Worm (Caenorhabditis elegans) whole organism, young adult: Measurements from ENCODE around the gene ant-1.4.

ENCODE experiments used
- B0019.2 ChIP-seq: fragments of 200-800 bp; sonication (Bioruptor generic); conservative IDR thresholded peaks from 2 replicates; pipeline ENCODE4 v1.3.6; 2022; ENCODE audit warnings: missing genetic modification reagents, missing genetic modification characterization, missing compliant biosample characterization
- C06A6.2 ChIP-seq: fragments of 200-800 bp; sonication (Bioruptor generic); conservative IDR thresholded peaks from 2 replicates; pipeline ENCODE4 v1.3.6; 2022; ENCODE audit warnings: missing genetic modification characterization, missing compliant biosample characterization
- C17E4.6 ChIP-seq: fragments of 200-800 bp; sonication (Bioruptor generic); IDR thresholded peaks from 2 replicates; pipeline ENCODE4 v1.3.6; 2022; ENCODE audit warnings: missing genetic modification reagents, missing genetic modification characterization, missing compliant biosample characterization
- F23B12.7 ChIP-seq: sonication (generic microtip); optimal IDR thresholded peaks from 2 replicates; lab custom pipeline; 2017; ENCODE audit warnings: missing genetic modification characterization, mild to moderate bottlenecking, missing compliant biosample characterization, antibody characterized with exemption, moderate library complexity; ENCODE audit not compliant: insufficient read depth
- F49E8.2 ChIP-seq: sonication (generic microtip); optimal IDR thresholded peaks from 3 replicates; lab custom pipeline; 2017; ENCODE audit warnings: missing genetic modification characterization, mild to moderate bottlenecking, missing compliant biosample characterization, antibody characterized with exemption, moderate library complexity; ENCODE audit not compliant: insufficient read depth
- F52B5.7 ChIP-seq: sonication (generic microtip); optimal IDR thresholded peaks from 2 replicates; lab custom pipeline; 2016; ENCODE audit warnings: mild to moderate bottlenecking, missing genetic modification characterization, missing compliant biosample characterization
- F57A8.1 ChIP-seq: fragments of 200-800 bp; sonication (Bioruptor generic); optimal IDR thresholded peaks from 2 replicates; lab custom pipeline; 2018; ENCODE audit warnings: mild to moderate bottlenecking, missing genetic modification characterization, moderate library complexity, missing compliant biosample characterization
- K11D2.4 ChIP-seq: fragments of 200-800 bp; sonication (Bioruptor generic); IDR thresholded peaks from 2 replicates; pipeline ENCODE4 v1.3.6; 2022; ENCODE audit warnings: missing genetic modification reagents, missing genetic modification characterization, missing compliant biosample characterization
- T26A5.8 ChIP-seq: sonication (generic microtip); optimal IDR thresholded peaks from 2 replicates; lab custom pipeline; 2016; ENCODE audit warnings: missing genetic modification characterization, missing compliant biosample characterization
- Y53G8AR.9 ChIP-seq: fragments of 200-800 bp; sonication (Bioruptor generic); conservative IDR thresholded peaks from 2 replicates; pipeline ENCODE4 v1.3.6; 2022; ENCODE audit warnings: missing genetic modification reagents, missing genetic modification characterization, missing compliant biosample characterization
- akir-1 ChIP-seq: fragments of 200-800 bp; sonication (Bioruptor generic); optimal IDR thresholded peaks from 2 replicates; lab custom pipeline; 2018; ENCODE audit warnings: mild to moderate bottlenecking, missing genetic modification characterization, moderate library complexity, missing compliant biosample characterization
- ama-1 ChIP-seq, 3 experiments: fragments of 150-350 bp in 1 of 3; sonication (generic microtip) in 2 of 3; optimal IDR thresholded peaks; 2 replicates each; lab custom pipeline; 2014 to 2018; ENCODE audit warnings: missing biosample characterization in 2 of 3, missing genetic modification characterization in 2 of 3, missing genetic modification reagents in 2 of 3
- atf-7 ChIP-seq: sonication (generic microtip); optimal IDR thresholded peaks from 2 replicates; lab custom pipeline; 2017; ENCODE audit warnings: mild to moderate bottlenecking, missing genetic modification characterization, missing compliant biosample characterization
- attf-6 ChIP-seq: fragments of 200-800 bp; sonication (Bioruptor generic); IDR thresholded peaks from 2 replicates; pipeline ENCODE4 v1.3.6; 2022; ENCODE audit warnings: missing genetic modification reagents, missing genetic modification characterization, missing compliant biosample characterization
- cebp-1 ChIP-seq, 2 experiments: fragments of 200-800 bp in 1 of 2; sonication (Bioruptor generic) in 1 of 2; sonication (generic microtip) in 1 of 2; IDR thresholded peaks in 1 of 2; optimal IDR thresholded peaks in 1 of 2; 2 replicates each; pipeline versions ENCODE4 v1.3.6 to Lab custom; 2017 to 2022; ENCODE audit warnings: missing compliant biosample characterization in 2 of 2, missing genetic modification characterization in 2 of 2, mild to moderate bottlenecking in 1 of 2, missing genetic modification reagents in 1 of 2, moderate library complexity in 1 of 2
- chd-7 ChIP-seq: sonication (generic microtip); optimal IDR thresholded peaks from 2 replicates; lab custom pipeline; 2016; ENCODE audit warnings: mild to moderate bottlenecking, missing genetic modification characterization, moderate library complexity, missing compliant biosample characterization
- dpl-1 ChIP-seq: fragments of 150-350 bp; optimal IDR thresholded peaks from 2 replicates; lab custom pipeline; 2014; ENCODE audit warnings: missing biosample characterization, missing genetic modification reagents, missing genetic modification characterization
- efl-1 ChIP-seq: fragments of 150-350 bp; optimal IDR thresholded peaks from 2 replicates; lab custom pipeline; 2014; ENCODE audit warnings: missing biosample characterization, missing genetic modification reagents, missing genetic modification characterization
- fkh-3 ChIP-seq: sonication (generic microtip); optimal IDR thresholded peaks from 2 replicates; lab custom pipeline; 2016; ENCODE audit warnings: mild to moderate bottlenecking, missing genetic modification characterization, missing compliant biosample characterization
- gei-17 ChIP-seq: fragments of 200-800 bp; sonication (Bioruptor generic); optimal IDR thresholded peaks from 2 replicates; lab custom pipeline; 2018; ENCODE audit warnings: mild to moderate bottlenecking, missing genetic modification characterization, missing compliant biosample characterization
- hmg-1.2 ChIP-seq: fragments of 200-800 bp; sonication (Bioruptor generic); IDR thresholded peaks from 2 replicates; pipeline ENCODE4 v1.3.6; 2022; ENCODE audit warnings: missing genetic modification reagents, missing genetic modification characterization, missing compliant biosample characterization
- lag-1 ChIP-seq: fragments of 200-800 bp; sonication (Bioruptor generic); IDR thresholded peaks from 2 replicates; pipeline ENCODE4 v1.3.6; 2022; ENCODE audit warnings: missing genetic modification reagents, missing genetic modification characterization, missing compliant biosample characterization
- let-526 ChIP-seq: fragments of 200-800 bp; sonication (Bioruptor generic); IDR thresholded peaks from 2 replicates; pipeline ENCODE4 v1.3.6; 2022; ENCODE audit warnings: missing genetic modification reagents, missing genetic modification characterization, missing compliant biosample characterization
- lin-54 ChIP-seq: fragments of 200-800 bp; sonication (Bioruptor generic); optimal IDR thresholded peaks from 2 replicates; lab custom pipeline; 2018; ENCODE audit warnings: mild to moderate bottlenecking, missing genetic modification characterization, missing compliant biosample characterization
- lsy-27 ChIP-seq: sonication (generic microtip); optimal IDR thresholded peaks from 2 replicates; lab custom pipeline; 2017; ENCODE audit warnings: missing genetic modification characterization, mild to moderate bottlenecking, missing compliant biosample characterization, antibody characterized with exemption, missing genotype, borderline replicate concordance; ENCODE audit not compliant: insufficient read depth
- madf-10 ChIP-seq: sonication (generic microtip); optimal IDR thresholded peaks from 2 replicates; lab custom pipeline; 2016; ENCODE audit warnings: mild to moderate bottlenecking, missing genetic modification characterization, missing compliant biosample characterization
- madf-6 ChIP-seq: fragments of 200-800 bp; sonication (Bioruptor generic); IDR thresholded peaks from 2 replicates; pipeline ENCODE4 v1.3.6; 2022; ENCODE audit warnings: missing genetic modification reagents, missing genetic modification characterization, missing compliant biosample characterization
- nfyb-1 ChIP-seq: fragments of 200-800 bp; sonication (Bioruptor generic); IDR thresholded peaks from 2 replicates; pipeline ENCODE4 v1.3.6; 2022; ENCODE audit warnings: missing genetic modification reagents, missing genetic modification characterization, missing compliant biosample characterization
- nhr-179 ChIP-seq: sonication (generic microtip); optimal IDR thresholded peaks from 2 replicates; lab custom pipeline; 2016; ENCODE audit warnings: mild to moderate bottlenecking, missing genetic modification characterization, missing compliant biosample characterization
- nhr-90 ChIP-seq: sonication (generic microtip); optimal IDR thresholded peaks from 2 replicates; lab custom pipeline; 2016; ENCODE audit warnings: missing genotype, mild to moderate bottlenecking, missing genetic modification characterization, missing compliant biosample characterization
- pbrm-1 ChIP-seq: fragments of 200-800 bp; sonication (Bioruptor generic); IDR thresholded peaks from 2 replicates; pipeline ENCODE4 v1.3.6; 2022; ENCODE audit warnings: missing genetic modification reagents, missing genetic modification characterization, missing compliant biosample characterization
- rec-8 ChIP-seq, 2 experiments: sonication (generic microtip); optimal IDR thresholded peaks; 2 replicates each; lab custom pipeline; 2016; ENCODE audit warnings: mild to moderate bottlenecking in 2 of 2, missing genetic modification characterization in 2 of 2, missing genetic modification reagents in 2 of 2, missing genotype in 2 of 2, missing biosample characterization in 1 of 2, missing compliant biosample characterization in 1 of 2, moderate library complexity in 1 of 2
- repo-1 ChIP-seq: sonication (generic microtip); optimal IDR thresholded peaks from 2 replicates; lab custom pipeline; 2017; ENCODE audit warnings: mild to moderate bottlenecking, missing genetic modification characterization, missing compliant biosample characterization
- rpc-1 ChIP-seq, 2 experiments: fragments of 150-350 bp in 1 of 2; sonication (generic microtip) in 1 of 2; optimal IDR thresholded peaks; 2 replicates each; lab custom pipeline; 2014 to 2018; ENCODE audit warnings: missing biosample characterization in 1 of 2, missing genetic modification characterization in 1 of 2, missing genetic modification reagents in 1 of 2, missing genotype in 1 of 2
- sdz-38 ChIP-seq: sonication (generic microtip); optimal IDR thresholded peaks from 2 replicates; lab custom pipeline; 2016; ENCODE audit warnings: missing genotype, missing genetic modification characterization, missing compliant biosample characterization
- snpc-1.1 ChIP-seq: sonication (generic microtip); optimal IDR thresholded peaks from 2 replicates; lab custom pipeline; 2017; ENCODE audit warnings: missing genetic modification characterization, mild to moderate bottlenecking, missing compliant biosample characterization, antibody characterized with exemption, moderate library complexity, missing genotype, missing genetic modification reagents; ENCODE audit not compliant: insufficient read depth
- sptf-2 ChIP-seq: fragments of 200-800 bp; sonication (Bioruptor generic); optimal IDR thresholded peaks from 2 replicates; lab custom pipeline; 2018; ENCODE audit warnings: mild to moderate bottlenecking, missing genetic modification characterization, missing compliant biosample characterization
- tlf-1 ChIP-seq: fragments of 200-800 bp; sonication (Bioruptor generic); optimal IDR thresholded peaks from 2 replicates; lab custom pipeline; 2018; ENCODE audit warnings: mild to moderate bottlenecking, missing genetic modification characterization, missing compliant biosample characterization
- ztf-18 ChIP-seq: sonication (generic microtip); optimal IDR thresholded peaks from 2 replicates; lab custom pipeline; 2016; ENCODE audit warnings: missing genotype, mild to moderate bottlenecking, missing genetic modification characterization, missing compliant biosample characterization
- ztf-25 ChIP-seq: fragments of 200-800 bp; sonication (Bioruptor generic); IDR thresholded peaks from 2 replicates; pipeline ENCODE4 v1.3.6; 2022; ENCODE audit warnings: missing genetic modification reagents, missing genetic modification characterization, missing compliant biosample characterization
- ztf-28 ChIP-seq: fragments of 200-800 bp; sonication (Bioruptor generic); IDR thresholded peaks from 2 replicates; pipeline ENCODE4 v1.3.6; 2022; ENCODE audit warnings: missing genetic modification reagents, missing genetic modification characterization, missing compliant biosample characterization
- ztf-3 ChIP-seq: fragments of 200-800 bp; sonication (Bioruptor generic); optimal IDR thresholded peaks from 2 replicates; lab custom pipeline; 2018; ENCODE audit warnings: mild to moderate bottlenecking, missing genetic modification characterization, missing compliant biosample characterization

Gene ant-1.4

DNA sequence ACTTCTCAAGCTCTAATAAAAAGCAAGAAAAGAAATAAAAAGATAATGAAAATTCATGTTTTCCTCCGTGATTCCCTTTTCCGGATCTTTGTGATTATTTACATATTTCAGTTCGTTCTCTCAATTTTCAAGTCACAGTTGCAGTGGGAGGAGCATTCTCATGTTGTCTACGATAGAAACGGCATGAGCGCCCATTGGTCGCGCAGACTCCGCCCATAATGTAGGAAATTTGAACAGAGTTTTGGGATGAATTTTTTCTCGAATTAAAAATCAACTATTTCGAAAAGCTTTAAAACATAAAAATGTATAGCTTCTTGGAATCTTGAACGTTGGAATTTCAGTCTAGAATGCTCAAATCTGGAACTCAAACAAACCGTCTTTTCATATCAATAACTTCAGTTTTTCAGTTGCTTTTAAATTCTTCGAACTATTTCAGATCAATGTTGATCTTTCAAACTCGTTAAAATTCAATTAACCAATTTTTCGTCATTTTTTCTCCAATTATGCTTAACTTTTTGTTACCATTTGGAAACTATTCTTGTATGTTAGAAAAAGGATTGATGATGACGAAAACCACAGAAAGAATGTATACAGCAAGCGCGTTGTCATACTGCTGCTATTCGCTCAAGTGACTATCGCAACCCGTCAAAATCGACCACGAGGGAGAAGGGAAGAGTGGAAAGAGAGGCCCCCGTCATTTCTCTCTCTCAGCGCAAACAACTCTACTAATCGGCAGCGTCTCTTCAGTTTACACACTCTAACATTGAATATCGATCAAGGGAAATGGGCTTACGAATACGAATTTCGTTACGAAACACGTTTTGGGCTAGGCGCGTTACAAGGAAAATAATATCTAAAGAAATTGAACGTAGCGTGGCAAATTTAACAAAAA lies 28.3 kb downstream of the ant-1.4 start (continued):
- TF ChIP-seq Y53G8AR.9 (GFP tag; lab: Robert Waterston, UW) (peak; percentile 69), cebp-1 (GFP tag; IDR thresholded peaks at IDR 0.05; lab: Robert Waterston, UW) (peak; percentile 79), cebp-1 (tag; optimal IDR thresholded peaks at IDR 0.05; lab: Kevin White, UChicago) (peak; percentile 91), ztf-28 (GFP tag; lab: Robert Waterston, UW) (no peak), ztf-25 (GFP tag; lab: Robert Waterston, UW) (0 out of 2 replicates have a peak, but pooled peaks have one; percentile 14), sdz-38 (tag; lab: Kevin White, UChicago) (no peak), sptf-2 (no peak), tlf-1 (GFP tag; lab: Kevin White, UChicago) (peak; percentile 63), C06A6.2 (GFP tag; lab: Robert Waterston, UW) (peak; percentile 10; the same call in 1 of the 2 replicates), lin-54 (GFP tag; lab: Kevin White, UChicago) (peak; percentile 68), madf-6 (GFP tag; lab: Robert Waterston, UW) (peak; percentile 56), F49E8.2 (tag; lab: Kevin White, UChicago) (no peak), T26A5.8 (tag; lab: Kevin White, UChicago) (no peak), nhr-90 (tag; lab: Kevin White, UChicago) (peak; percentile 31), hmg-1.2 (GFP tag; lab: Robert Waterston, UW) (peak; percentile 62)

DNA sequence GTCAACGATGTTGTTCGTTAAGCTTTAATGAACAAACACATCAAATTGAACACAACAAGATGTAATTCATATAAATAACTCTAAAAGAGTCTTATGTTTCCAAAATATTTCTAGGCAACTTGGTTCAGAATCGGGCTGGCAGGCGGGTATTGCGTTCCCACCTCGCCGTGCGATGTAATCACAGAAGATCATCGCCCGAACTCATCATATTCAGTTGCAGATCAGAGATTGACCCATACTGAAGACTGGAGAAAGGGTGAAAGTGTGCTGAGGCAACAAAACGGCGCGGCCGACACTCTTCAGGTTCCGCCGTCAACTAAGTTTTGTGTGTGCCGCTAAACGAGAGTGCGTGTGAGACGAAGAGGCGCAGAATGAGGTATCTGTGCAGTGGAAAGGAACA lies 31.6 kb downstream of the ant-1.4 start:
- peak; percentile 46 for TF ChIP-seq efl-1
- TF ChIP-seq ama-1 (optimal IDR thresholded peaks at IDR 0.05; lab: Kevin White, UChicago) = peak; percentile 72
- no peak for TF ChIP-seq ama-1 (GFP tag; optimal IDR thresholded peaks at IDR 0.05; lab: Kevin White, UChicago)
- TF ChIP-seq F57A8.1 (GFP tag; lab: Kevin White, UChicago) = peak; percentile 55
- TF ChIP-seq nhr-90 (tag; lab: Kevin White, UChicago) = peak; percentile 25
- TF ChIP-seq let-526 (GFP tag; lab: Robert Waterston, UW) = no peak
- TF ChIP-seq chd-7 (tag; lab: Kevin White, UChicago) = peak; percentile 73
- TF ChIP-seq lag-1 (GFP tag; lab: Robert Waterston, UW) = no peak
- no peak for TF ChIP-seq akir-1 (GFP tag; lab: Kevin White, UChicago)
- TF ChIP-seq attf-6 (GFP tag; lab: Robert Waterston, UW) = peak; percentile 91
- TF ChIP-seq sptf-2 = no peak
- peak; percentile 85 for TF ChIP-seq B0019.2 (GFP tag; lab: Robert Waterston, UW)
- peak; percentile 59 for TF ChIP-seq fkh-3 (tag; lab: Kevin White, UChicago)
- TF ChIP-seq atf-7 (tag; lab: Kevin White, UChicago) = peak; percentile 47
- peak; percentile 90 for TF ChIP-seq repo-1 (tag; lab: Kevin White, UChicago)
- TF ChIP-seq snpc-1.1 (tag; lab: Kevin White, UChicago) = peak; percentile 99
- peak; percentile 95 for TF ChIP-seq C17E4.6
- no peak for TF ChIP-seq lsy-27 (tag; lab: Kevin White, UChicago)
- peak; percentile 100 for TF ChIP-seq hmg-1.2 (GFP tag; lab: Robert Waterston, UW)
- TF ChIP-seq nhr-179 (tag; lab: Kevin White, UChicago) = no peak
- TF ChIP-seq K11D2.4 (GFP tag; lab: Robert Waterston, UW) = peak; percentile 61
- TF ChIP-seq F23B12.7 (tag; lab: Kevin White, UChicago) = peak; percentile 63
- peak; percentile 84 for TF ChIP-seq tlf-1 (GFP tag; lab: Kevin White, UChicago)
- peak; percentile 75 for TF ChIP-seq madf-10
- peak; percentile 95 for TF ChIP-seq nfyb-1 (GFP tag; lab: Robert Waterston, UW)
- peak in 1 of 2 experiments; percentile 20 for TF ChIP-seq rec-8 (tag; optimal IDR thresholded peaks at IDR 0.05; lab: Kevin White, UChicago)
- no peak for TF ChIP-seq dpl-1 (GFP tag; lab: Kevin White, UChicago)
- TF ChIP-seq ztf-3 (GFP tag; lab: Kevin White, UChicago) = peak; percentile 38
- TF ChIP-seq pbrm-1 (GFP tag; lab: Robert Waterston, UW) = peak; percentile 99
- peak; percentile 58 for TF ChIP-seq gei-17 (GFP tag; lab: Kevin White, UChicago)
- TF ChIP-seq ztf-18 (tag; lab: Kevin White, UChicago) = peak; percentile 79
- TF ChIP-seq F52B5.7 (tag; lab: Kevin White, UChicago) = peak; percentile 70
- TF ChIP-seq rpc-1 (optimal IDR thresholded peaks at IDR 0.05; lab: Kevin White, UChicago) = no peak
- TF ChIP-seq rpc-1 (tag; optimal IDR thresholded peaks at IDR 0.05; lab: Kevin White, UChicago) = peak; percentile 18
